Worm (Caenorhabditis elegans) whole organism, early embryonic: ENCODE results near the gene K12D12.5.
A peak's percentile ranks its signal among the peaks of the same experiment; 100 is the strongest.

ENCODE experiments used
- B0310.2 ChIP-seq: sonication (generic microtip); optimal IDR thresholded peaks from 2 replicates; lab custom pipeline; 2016; ENCODE audit warnings: mild to moderate bottlenecking, missing genetic modification characterization, missing compliant biosample characterization
- F13C5.2 ChIP-seq: sonication (generic microtip); optimal IDR thresholded peaks from 2 replicates; lab custom pipeline; 2017; ENCODE audit warnings: mild to moderate bottlenecking, missing genetic modification characterization, inconsistent platforms, missing compliant biosample characterization
- aly-1 ChIP-seq: sonication (generic microtip); optimal IDR thresholded peaks from 2 replicates; lab custom pipeline; 2016; ENCODE audit warnings: missing genetic modification characterization, missing compliant biosample characterization
- ama-1 ChIP-seq: fragments of 150-350 bp; optimal IDR thresholded peaks from 2 replicates; lab custom pipeline; 2014
- ceh-13 ChIP-seq: fragments of 200-800 bp; sonication (Bioruptor generic); optimal IDR thresholded peaks from 2 replicates; lab custom pipeline; 2018; ENCODE audit warnings: mild to moderate bottlenecking, missing genetic modification characterization, missing compliant biosample characterization
- ceh-36 ChIP-seq: sonication (generic microtip); optimal IDR thresholded peaks from 2 replicates; lab custom pipeline; 2016; ENCODE audit warnings: missing genetic modification characterization, inconsistent platforms, missing compliant biosample characterization
- ets-7 ChIP-seq: sonication (generic microtip); optimal IDR thresholded peaks from 2 replicates; lab custom pipeline; 2016; ENCODE audit warnings: missing genotype, missing genetic modification characterization, missing compliant biosample characterization
- flt-1 ChIP-seq: fragments of 200-800 bp; sonication (Bioruptor generic); IDR thresholded peaks from 2 replicates; pipeline ENCODE4 v1.3.6; 2022; ENCODE audit warnings: missing genetic modification characterization, missing compliant biosample characterization
- hmbx-1 ChIP-seq: sonication (generic microtip); optimal IDR thresholded peaks from 2 replicates; lab custom pipeline; 2016; ENCODE audit warnings: mild to moderate bottlenecking, missing genetic modification characterization, missing compliant biosample characterization
- hmg-4 ChIP-seq: fragments of 200-800 bp; sonication (Bioruptor generic); optimal IDR thresholded peaks from 2 replicates; lab custom pipeline; 2018; ENCODE audit warnings: mild to moderate bottlenecking, missing genetic modification characterization, missing compliant biosample characterization
- hnd-1 ChIP-seq: sonication (generic microtip); optimal IDR thresholded peaks from 2 replicates; lab custom pipeline; 2016; ENCODE audit warnings: missing genetic modification characterization, missing compliant biosample characterization
- pes-1 ChIP-seq: fragments of 200-800 bp; sonication (Bioruptor generic); IDR thresholded peaks from 2 replicates; pipeline ENCODE4 v1.3.6; 2022; ENCODE audit warnings: missing genetic modification reagents, missing genetic modification characterization, missing compliant biosample characterization
- scrt-1 ChIP-seq: fragments of 200-800 bp; sonication (Bioruptor generic); IDR thresholded peaks from 2 replicates; pipeline ENCODE4 v1.3.6; 2022; ENCODE audit warnings: missing genetic modification characterization, missing compliant biosample characterization
- sea-1 ChIP-seq: fragments of 200-800 bp; sonication (Bioruptor generic); conservative IDR thresholded peaks from 2 replicates; pipeline ENCODE4 v1.3.6; 2022; ENCODE audit warnings: missing genetic modification characterization, missing compliant biosample characterization
- tbx-11 ChIP-seq: fragments of 200-800 bp; sonication (Bioruptor generic); IDR thresholded peaks from 2 replicates; pipeline ENCODE4 v1.3.6; 2022; ENCODE audit warnings: missing genetic modification characterization, missing compliant biosample characterization
- tbx-37 ChIP-seq: fragments of 200-800 bp; sonication (Bioruptor generic); conservative IDR thresholded peaks from 2 replicates; pipeline ENCODE4 v1.3.6; 2022; ENCODE audit warnings: missing genetic modification reagents, missing genetic modification characterization, missing compliant biosample characterization
- tra-4 ChIP-seq: sonication (generic microtip); optimal IDR thresholded peaks from 2 replicates; lab custom pipeline; 2017; ENCODE audit warnings: missing genetic modification characterization, missing compliant biosample characterization

Gene K12D12.5

ce11 chrII:11860623-11861079 lies at the start of gene K12D12.5:
TSS of gene K12D12.5 (plus strand) at chrII:11861029.
- TF ChIP-seq sea-1 (GFP tag; lab: Robert Waterston, UW) (no peak), hmg-4 (no peak), pes-1 (GFP tag; lab: Robert Waterston, UW) (no peak), tbx-37 (no peak), F13C5.2 (tag; lab: Kevin White, UChicago) (no peak)

- TF ChIP-seq flt-1 (no peak), pes-1 (GFP tag; lab: Robert Waterston, UW) (no peak), B0310.2 (no peak), hnd-1 (tag; lab: Kevin White, UChicago) (no peak), tbx-11 (GFP tag; lab: Robert Waterston, UW) (no peak)
These were observed 49.6 kb upstream of the K12D12.5 start for ce11 chrII:11811241-11811640.

- TF ChIP-seq aly-1 (tag; lab: Kevin White, UChicago) (no peak), hnd-1 (tag; lab: Kevin White, UChicago) (no peak), hmg-4 (peak; percentile 37), scrt-1 (GFP tag; lab: Robert Waterston, UW) (no peak)
These were observed 46.9 kb upstream of the K12D12.5 start, which contains the start of gene F43G6.8 for ce11 chrII:11813895-11814369. TSS of gene F43G6.8 (minus strand) at chrII:11814092.

ce11 chrII:11816014-11816413 lies 44.8 kb upstream of the K12D12.5 start:
- TF ChIP-seq B0310.2: no peak
- no peak for TF ChIP-seq sea-1 (GFP tag; lab: Robert Waterston, UW)
- TF ChIP-seq tra-4 (tag; lab: Kevin White, UChicago): no peak
- TF ChIP-seq ets-7 (tag; lab: Kevin White, UChicago): no peak
- TF ChIP-seq ama-1 (lab: Kevin White, UChicago): no peak
- no peak for TF ChIP-seq F13C5.2 (tag; lab: Kevin White, UChicago)
- no peak for TF ChIP-seq aly-1 (tag; lab: Kevin White, UChicago)
- TF ChIP-seq ceh-13 (GFP tag; lab: Kevin White, UChicago): no peak
- TF ChIP-seq ceh-36 (tag; lab: Kevin White, UChicago): no peak
- no peak for TF ChIP-seq scrt-1 (GFP tag; lab: Robert Waterston, UW)
- TF ChIP-seq hnd-1 (tag; lab: Kevin White, UChicago): no peak
- TF ChIP-seq hmbx-1 (tag; lab: Kevin White, UChicago): no peak
- no peak for TF ChIP-seq hmg-4

ce11 chrII:11816475-11816874 lies 44.4 kb upstream of the K12D12.5 start, which contains the start of gene pap-3:
TSS of gene pap-3 (minus strand) at chrII:11816575.
- TF ChIP-seq B0310.2: no peak
- no peak for TF ChIP-seq F13C5.2 (tag; lab: Kevin White, UChicago)
- no peak for TF ChIP-seq aly-1 (tag; lab: Kevin White, UChicago)
- TF ChIP-seq scrt-1 (GFP tag; lab: Robert Waterston, UW): no peak
- no peak for TF ChIP-seq hmg-4
- TF ChIP-seq tra-4 (tag; lab: Kevin White, UChicago): no peak
- no peak for TF ChIP-seq flt-1
- TF ChIP-seq pes-1 (GFP tag; lab: Robert Waterston, UW): no peak
- no peak for TF ChIP-seq ets-7 (tag; lab: Kevin White, UChicago)
- TF ChIP-seq hmbx-1 (tag; lab: Kevin White, UChicago): no peak
- TF ChIP-seq ceh-36 (tag; lab: Kevin White, UChicago): no peak
- no peak for TF ChIP-seq hnd-1 (tag; lab: Kevin White, UChicago)
- no peak for TF ChIP-seq sea-1 (GFP tag; lab: Robert Waterston, UW)
- no peak for TF ChIP-seq tbx-37
- no peak for TF ChIP-seq ceh-13 (GFP tag; lab: Kevin White, UChicago)
- no peak for TF ChIP-seq tbx-11 (GFP tag; lab: Robert Waterston, UW)
- no peak for TF ChIP-seq ama-1 (lab: Kevin White, UChicago)

ce11 chrII:11819824-11820223 lies 41.0 kb upstream of the K12D12.5 start, which contains the start of gene Y6D1A.2:
TSS of gene Y6D1A.2 (minus strand) at chrII:11819924.
- TF ChIP-seq sea-1 (GFP tag; lab: Robert Waterston, UW): no peak
- no peak for TF ChIP-seq ama-1 (lab: Kevin White, UChicago)

- no peak for TF ChIP-seq scrt-1 (GFP tag; lab: Robert Waterston, UW)
- no peak for TF ChIP-seq F13C5.2 (tag; lab: Kevin White, UChicago)
- TF ChIP-seq hmg-4: no peak
- TF ChIP-seq tra-4 (tag; lab: Kevin White, UChicago): no peak
- TF ChIP-seq hnd-1 (tag; lab: Kevin White, UChicago): no peak
- no peak for TF ChIP-seq ceh-13 (GFP tag; lab: Kevin White, UChicago)
- TF ChIP-seq ceh-36 (tag; lab: Kevin White, UChicago): no peak
- no peak for TF ChIP-seq pes-1 (GFP tag; lab: Robert Waterston, UW)
- no peak for TF ChIP-seq B0310.2
- no peak for TF ChIP-seq ets-7 (tag; lab: Kevin White, UChicago)
These were observed 37.1 kb upstream of the K12D12.5 start, which contains the start of gene Y6D1A.1 for ce11 chrII:11823566-11824308. TSS of gene Y6D1A.1 (minus strand) at chrII:11823616.

ce11 chrII:11824673-11825072 lies 36.2 kb upstream of the K12D12.5 start:
- TF ChIP-seq scrt-1 (GFP tag; lab: Robert Waterston, UW) (peak; percentile 71), tbx-11 (GFP tag; lab: Robert Waterston, UW) (0 out of 2 replicates have a peak, but pooled peaks have one; percentile 51)
